Worm (Caenorhabditis elegans) whole organism, young adult: ENCODE measurements around the gene idpp-13.

ENCODE experiments used
- F49E8.2 ChIP-seq: sonication (generic microtip); optimal IDR thresholded peaks from 3 replicates; lab custom pipeline; 2017; ENCODE audit warnings: missing genetic modification characterization, mild to moderate bottlenecking, missing compliant biosample characterization, antibody characterized with exemption, moderate library complexity; ENCODE audit not compliant: insufficient read depth
- ZK185.1 ChIP-seq: sonication (generic microtip); optimal IDR thresholded peaks from 2 replicates; lab custom pipeline; 2016; ENCODE audit warnings: mild to moderate bottlenecking, missing genetic modification characterization, missing compliant biosample characterization; ENCODE audit not compliant: poor library complexity, severe bottlenecking
- akir-1 ChIP-seq: fragments of 200-800 bp; sonication (Bioruptor generic); optimal IDR thresholded peaks from 2 replicates; lab custom pipeline; 2018; ENCODE audit warnings: mild to moderate bottlenecking, missing genetic modification characterization, moderate library complexity, missing compliant biosample characterization
- ama-1 ChIP-seq, 3 experiments: fragments of 150-350 bp in 1 of 3; sonication (generic microtip) in 2 of 3; optimal IDR thresholded peaks; 2 replicates each; lab custom pipeline; 2014 to 2018; ENCODE audit warnings: missing biosample characterization in 2 of 3, missing genetic modification characterization in 2 of 3, missing genetic modification reagents in 2 of 3
- lin-40 ChIP-seq: sonication (generic microtip); optimal IDR thresholded peaks from 2 replicates; lab custom pipeline; 2016; ENCODE audit warnings: missing genetic modification characterization, mild to moderate bottlenecking, missing compliant biosample characterization, missing genotype, missing genetic modification reagents
- madf-6 ChIP-seq: fragments of 200-800 bp; sonication (Bioruptor generic); IDR thresholded peaks from 2 replicates; pipeline ENCODE4 v1.3.6; 2022; ENCODE audit warnings: missing genetic modification reagents, missing genetic modification characterization, missing compliant biosample characterization
- nfya-1 ChIP-seq: sonication (generic microtip); optimal IDR thresholded peaks from 2 replicates; lab custom pipeline; 2017; ENCODE audit warnings: antibody characterized with exemption, missing compliant biosample characterization, missing genetic modification characterization, borderline replicate concordance; ENCODE audit not compliant: insufficient read depth
- pha-4 ChIP-seq: fragments of 150-350 bp; sonication (generic microtip); optimal IDR thresholded peaks from 2 replicates; lab custom pipeline; 2014; ENCODE audit warnings: missing biosample characterization, missing genetic modification reagents, missing genetic modification characterization
- sea-2 ChIP-seq: fragments of 200-800 bp; sonication (Bioruptor generic); IDR thresholded peaks from 2 replicates; pipeline ENCODE4 v1.3.6; 2022; ENCODE audit warnings: missing genetic modification characterization, missing compliant biosample characterization
- unc-62 ChIP-seq: fragments of 150-350 bp; optimal IDR thresholded peaks from 2 replicates; lab custom pipeline; 2014; ENCODE audit warnings: missing biosample characterization, missing genetic modification reagents, missing genetic modification characterization

DNA sequence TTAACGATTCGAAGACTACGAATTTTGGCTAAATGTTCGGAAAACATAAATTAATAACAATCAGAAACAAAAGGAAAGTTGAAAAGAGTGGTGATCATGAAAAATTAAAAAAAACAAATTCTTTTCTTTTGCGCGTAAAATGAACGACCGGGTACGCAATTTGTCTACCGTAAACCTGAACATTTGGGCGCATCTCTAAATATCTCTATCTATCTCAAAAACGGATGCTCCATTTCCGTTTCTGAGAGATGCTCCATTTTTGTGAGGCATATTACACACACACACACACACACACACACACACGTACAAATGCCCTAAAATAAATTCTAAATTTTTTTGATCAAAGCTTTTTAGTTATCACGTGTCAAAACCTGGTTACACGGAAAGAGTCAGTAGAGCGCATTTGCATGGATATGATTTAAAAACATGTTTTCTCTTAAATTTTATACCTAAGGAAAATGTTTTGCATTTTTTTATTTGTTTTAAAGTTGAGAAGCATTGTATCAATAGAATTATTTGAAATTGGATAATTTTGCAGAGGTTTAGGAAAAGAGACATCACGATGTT lies 27.7 kb downstream of the idpp-13 start:
- TF ChIP-seq madf-6 (GFP tag; lab: Robert Waterston, UW) (no peak), unc-62 (GFP tag; lab: Kevin White, UChicago) (no peak), F49E8.2 (no peak), sea-2 (no peak), ZK185.1 (tag; lab: Kevin White, UChicago) (no peak), pha-4 (tag; lab: Kevin White, UChicago) (no peak), ama-1 (optimal IDR thresholded peaks at IDR 0.05; lab: Kevin White, UChicago) (no peak), ama-1 (GFP tag; optimal IDR thresholded peaks at IDR 0.05; lab: Kevin White, UChicago) (no peak), akir-1 (GFP tag; lab: Kevin White, UChicago) (no peak), nfya-1 (tag; lab: Kevin White, UChicago) (no peak), lin-40 (tag; lab: Kevin White, UChicago) (no peak)
